Fruit fly (Drosophila melanogaster) whole organism, embryonic: Measurements from ENCODE around the gene fend.

Source experiments
- C15 ChIP-seq: fragments of 200-800 bp; sonication (Bioruptor generic); IDR thresholded peaks from 3 replicates; pipeline ENCODE4 v1.3.6; 2022; ENCODE audit warnings: missing biosample characterization, missing genetic modification characterization
- CG10543 ChIP-seq: fragments of 200-800 bp; sonication (Bioruptor generic); optimal IDR thresholded peaks from 3 replicates; lab custom pipeline; 2017; ENCODE audit warnings: missing biosample characterization, mild to moderate bottlenecking, missing genetic modification characterization, moderate library complexity
- CG12236 ChIP-seq: fragments of 200-800 bp; sonication (Bioruptor generic); optimal IDR thresholded peaks from 2 replicates; lab custom pipeline; 2016; ENCODE audit warnings: missing biosample characterization, missing genetic modification characterization
- CG15601 ChIP-seq: fragments of 200-800 bp; sonication (Bioruptor generic); optimal IDR thresholded peaks from 3 replicates; lab custom pipeline; 2019; ENCODE audit warnings: missing biosample characterization, mild to moderate bottlenecking, missing genetic modification characterization, moderate library complexity
- CG15696 ChIP-seq: fragments of 200-800 bp; sonication (Bioruptor generic); optimal IDR thresholded peaks from 2 replicates; lab custom pipeline; 2019; ENCODE audit warnings: missing biosample characterization, mild to moderate bottlenecking, missing genetic modification characterization, moderate library complexity
- CG18764 ChIP-seq: fragments of 200-800 bp; sonication (Bioruptor generic); optimal IDR thresholded peaks from 3 replicates; lab custom pipeline; 2016; ENCODE audit warnings: missing biosample characterization, missing genetic modification characterization
- CG2889 ChIP-seq: fragments of 200-800 bp; sonication (Bioruptor generic); IDR thresholded peaks from 3 replicates; pipeline ENCODE4 v1.3.6; 2022; ENCODE audit warnings: missing biosample characterization, missing genetic modification characterization
- CG32532 ChIP-seq: fragments of 200-800 bp; sonication (Bioruptor generic); IDR thresholded peaks from 2 replicates; pipeline ENCODE4 v1.3.6; 2022; ENCODE audit warnings: missing biosample characterization, missing genetic modification characterization
- CG4328 ChIP-seq: fragments of 200-800 bp; sonication (Bioruptor generic); optimal IDR thresholded peaks from 3 replicates; lab custom pipeline; 2017; ENCODE audit warnings: missing biosample characterization, missing genetic modification reagents, missing genetic modification characterization
- CG43689 ChIP-seq: fragments of 200-800 bp; sonication (Bioruptor generic); IDR thresholded peaks from 2 replicates; pipeline ENCODE4 v1.3.6; 2022; ENCODE audit warnings: missing biosample characterization, missing genetic modification characterization
- CG4730 ChIP-seq: fragments of 200-800 bp; sonication (Bioruptor generic); IDR thresholded peaks from 2 replicates; pipeline ENCODE4 v1.3.6; 2022; ENCODE audit warnings: missing biosample characterization, missing genetic modification characterization
- CG6791 ChIP-seq: fragments of 200-800 bp; sonication (Bioruptor generic); IDR thresholded peaks from 3 replicates; pipeline ENCODE4 v1.3.6; 2022; ENCODE audit warnings: missing biosample characterization, missing genetic modification characterization; ENCODE audit not compliant: partially characterized antibody
- CG7357 ChIP-seq: fragments of 200-800 bp; sonication (Bioruptor generic); IDR thresholded peaks from 3 replicates; pipeline ENCODE4 v1.3.6; 2022; ENCODE audit warnings: missing biosample characterization, missing genetic modification characterization
- CG8290 ChIP-seq, 3 experiments: fragments of 200-800 bp; sonication (Bioruptor generic); optimal IDR thresholded peaks; 2 replicates each; lab custom pipeline; 2016 to 2019; ENCODE audit warnings: missing biosample characterization in 3 of 3, missing genetic modification characterization in 3 of 3, mild to moderate bottlenecking in 2 of 3, moderate library complexity in 1 of 3
- D19B ChIP-seq: fragments of 200-800 bp; sonication (Bioruptor generic); optimal IDR thresholded peaks from 2 replicates; lab custom pipeline; 2017; ENCODE audit warnings: missing biosample characterization, mild to moderate bottlenecking, missing genetic modification characterization
- Deaf1 ChIP-seq: fragments of 200-800 bp; optimal IDR thresholded peaks from 3 replicates; lab custom pipeline; 2019; ENCODE audit warnings: missing biosample characterization, mild to moderate bottlenecking, missing genetic modification characterization, moderate library complexity
- Dek ChIP-seq: fragments of 200-800 bp; sonication (Bioruptor generic); optimal IDR thresholded peaks from 3 replicates; lab custom pipeline; 2019; ENCODE audit warnings: missing biosample characterization, mild to moderate bottlenecking, missing genetic modification characterization, moderate library complexity
- Gsc ChIP-seq: fragments of 200-800 bp; sonication (Bioruptor generic); IDR thresholded peaks from 2 replicates; pipeline ENCODE4 v1.3.6; 2022; ENCODE audit warnings: missing biosample characterization, missing genetic modification characterization
- HHEX ChIP-seq: fragments of 200-800 bp; sonication (Bioruptor generic); optimal IDR thresholded peaks from 3 replicates; lab custom pipeline; 2017; ENCODE audit warnings: missing biosample characterization, mild to moderate bottlenecking, missing genetic modification characterization, missing genetic modification reagents
- Hey ChIP-seq: fragments of 200-800 bp; sonication (Bioruptor generic); optimal IDR thresholded peaks from 3 replicates; lab custom pipeline; 2018; ENCODE audit warnings: missing biosample characterization, mild to moderate bottlenecking, missing genetic modification characterization
- HmgD ChIP-seq: fragments of 200-800 bp; sonication (Bioruptor generic); optimal IDR thresholded peaks from 3 replicates; lab custom pipeline; 2016; ENCODE audit warnings: missing biosample characterization, missing genetic modification characterization
- Jarid2 ChIP-seq: fragments of 200-800 bp; sonication (Bioruptor generic); optimal IDR thresholded peaks from 3 replicates; lab custom pipeline; 2017; ENCODE audit warnings: mild to moderate bottlenecking, missing biosample characterization, missing genetic modification reagents, missing genetic modification characterization
- Ravus ChIP-seq: fragments of 200-800 bp; sonication (Bioruptor generic); IDR thresholded peaks from 2 replicates; pipeline ENCODE4 v1.3.6; 2022; ENCODE audit warnings: missing biosample characterization, missing genetic modification characterization
- Scr ChIP-seq: fragments of 200-800 bp; sonication (Bioruptor generic); IDR thresholded peaks from 2 replicates; pipeline ENCODE4 v1.3.6; 2022; ENCODE audit warnings: missing biosample characterization, missing genetic modification characterization; ENCODE audit not compliant: partially characterized antibody
- Sin3A ChIP-seq: fragments of >200 bp; optimal IDR thresholded peaks from 2 replicates; lab custom pipeline; 2018
- Sox100B ChIP-seq: fragments of 200-800 bp; sonication (Bioruptor generic); optimal IDR thresholded peaks from 3 replicates; lab custom pipeline; 2018; ENCODE audit warnings: missing biosample characterization, mild to moderate bottlenecking, missing genetic modification characterization
- TFAM ChIP-seq: fragments of 200-800 bp; sonication (Bioruptor generic); optimal IDR thresholded peaks from 2 replicates; lab custom pipeline; 2017; ENCODE audit warnings: missing biosample characterization, missing genetic modification characterization, inconsistent platforms
- Taf1 ChIP-seq: fragments of 200-800 bp; sonication (Bioruptor generic); IDR thresholded peaks from 2 replicates; pipeline ENCODE4 v1.3.6; 2022; ENCODE audit warnings: missing biosample characterization, missing genetic modification characterization
- amos ChIP-seq: fragments of 200-800 bp; sonication (Bioruptor generic); IDR thresholded peaks from 2 replicates; pipeline ENCODE4 v1.3.6; 2022; ENCODE audit warnings: missing biosample characterization, missing genetic modification characterization; ENCODE audit not compliant: partially characterized antibody
- cg ChIP-seq: fragments of 200-800 bp; sonication (Bioruptor generic); optimal IDR thresholded peaks from 3 replicates; lab custom pipeline; 2019; ENCODE audit warnings: missing biosample characterization, mild to moderate bottlenecking, missing genetic modification characterization, moderate library complexity
- danr ChIP-seq: fragments of 200-800 bp; sonication (Bioruptor generic); IDR thresholded peaks from 2 replicates; pipeline ENCODE4 v1.3.6; 2022; ENCODE audit warnings: missing biosample characterization, missing genetic modification characterization
- disco-r ChIP-seq: fragments of 200-800 bp; sonication (Bioruptor generic); optimal IDR thresholded peaks from 2 replicates; lab custom pipeline; 2016; ENCODE audit warnings: missing biosample characterization, missing genetic modification characterization
- dysf ChIP-seq: fragments of 200-800 bp; sonication (Bioruptor generic); IDR thresholded peaks from 3 replicates; pipeline ENCODE4 v1.3.6; 2022; ENCODE audit warnings: missing biosample characterization, missing genetic modification characterization
- fd96Cb ChIP-seq: fragments of 200-800 bp; sonication (Bioruptor generic); optimal IDR thresholded peaks from 2 replicates; lab custom pipeline; 2018; ENCODE audit warnings: missing biosample characterization, mild to moderate bottlenecking, missing genetic modification characterization, moderate library complexity
- fru ChIP-seq: fragments of >200 bp; optimal IDR thresholded peaks from 2 replicates; lab custom pipeline; 2017
- gcm ChIP-seq: fragments of 200-800 bp; sonication (Bioruptor generic); optimal IDR thresholded peaks from 2 replicates; lab custom pipeline; 2019; ENCODE audit warnings: missing biosample characterization, mild to moderate bottlenecking, missing genetic modification characterization, moderate library complexity
- gro ChIP-seq: fragments of 200-800 bp; sonication (Bioruptor generic); optimal IDR thresholded peaks from 2 replicates; lab custom pipeline; 2016; ENCODE audit warnings: missing biosample characterization, missing genetic modification characterization
- h ChIP-seq: fragments of >200 bp; optimal IDR thresholded peaks from 2 replicates; lab custom pipeline; 2017
- jumu ChIP-seq: fragments of 200-800 bp; sonication (Bioruptor generic); optimal IDR thresholded peaks from 3 replicates; lab custom pipeline; 2016; ENCODE audit warnings: missing biosample characterization, missing genetic modification characterization
- lab ChIP-seq: fragments of 200-800 bp; sonication (Bioruptor generic); optimal IDR thresholded peaks from 3 replicates; lab custom pipeline; 2017; ENCODE audit warnings: missing biosample characterization, missing genetic modification characterization, mild to moderate bottlenecking, moderate library complexity, missing genetic modification reagents
- luna ChIP-seq: fragments of 200-800 bp; sonication (Bioruptor generic); optimal IDR thresholded peaks from 2 replicates; lab custom pipeline; 2016; ENCODE audit warnings: missing biosample characterization, missing genetic modification characterization
- nerfin-2 ChIP-seq: fragments of 200-800 bp; sonication (Bioruptor generic); IDR thresholded peaks from 2 replicates; pipeline ENCODE4 v1.3.6; 2022; ENCODE audit warnings: missing biosample characterization, missing genetic modification characterization; ENCODE audit not compliant: partially characterized antibody
- nom ChIP-seq: fragments of 200-800 bp; sonication (Bioruptor generic); optimal IDR thresholded peaks from 2 replicates; lab custom pipeline; 2017; ENCODE audit warnings: missing biosample characterization, missing genetic modification characterization, mild to moderate bottlenecking, moderate library complexity, missing genetic modification reagents
- onecut ChIP-seq: fragments of 200-800 bp; sonication (Bioruptor generic); IDR thresholded peaks from 2 replicates; pipeline ENCODE4 v1.3.6; 2022; ENCODE audit warnings: missing biosample characterization, missing genetic modification characterization
- pros ChIP-seq: fragments of 200-800 bp; sonication (Bioruptor generic); optimal IDR thresholded peaks from 3 replicates; lab custom pipeline; 2019; ENCODE audit warnings: missing biosample characterization, mild to moderate bottlenecking, missing genetic modification characterization, moderate library complexity
- pum ChIP-seq: fragments of 200-800 bp; sonication (Bioruptor generic); optimal IDR thresholded peaks from 2 replicates; lab custom pipeline; 2016; ENCODE audit warnings: missing biosample characterization, missing genetic modification characterization
- sr ChIP-seq: fragments of 200-800 bp; sonication (Bioruptor generic); IDR thresholded peaks from 3 replicates; pipeline ENCODE4 v1.3.6; 2022; ENCODE audit warnings: missing biosample characterization, missing genetic modification characterization
- twi ChIP-seq: fragments of 200-800 bp; optimal IDR thresholded peaks from 2 replicates; lab custom pipeline; 2019; ENCODE audit warnings: missing biosample characterization, mild to moderate bottlenecking, missing genetic modification characterization, moderate library complexity
- wek ChIP-seq: fragments of 200-800 bp; sonication (Bioruptor generic); optimal IDR thresholded peaks from 3 replicates; lab custom pipeline; 2018; ENCODE audit warnings: missing biosample characterization, mild to moderate bottlenecking, missing genetic modification characterization, moderate library complexity
- wor ChIP-seq: fragments of 200-800 bp; sonication (Bioruptor generic); IDR thresholded peaks from 2 replicates; pipeline ENCODE4 v1.3.6; 2022; ENCODE audit warnings: missing biosample characterization, missing genetic modification characterization

The fend gene

dm6 chrX:9136776-9137550 lies 2.1 kb upstream of the fend start (continued):
- TF ChIP-seq Hey (tag; lab: Kevin White, UChicago) (no peak), D19B (GFP tag; lab: Kevin White, UChicago) (no peak), Gsc (GFP tag; lab: Robert Waterston, UW) (no peak), Ravus (GFP tag; lab: Robert Waterston, UW) (no peak), gro (no peak), danr (no peak), Scr (GFP tag; lab: Robert Waterston, UW) (no peak), dysf (GFP tag; lab: Robert Waterston, UW) (peak; percentile 71), h (no peak), CG18764 (GFP tag; lab: Kevin White, UChicago) (peak; percentile 9), TFAM (GFP tag; lab: Kevin White, UChicago) (no peak), disco-r (no peak), CG15696 (tag; lab: Kevin White, UChicago) (peak; percentile 21), Sox100B (GFP tag; lab: Kevin White, UChicago) (peak; percentile 16), wor (GFP tag; lab: Robert Waterston, UW) (no peak), HmgD (no peak), CG6791 (GFP tag; lab: Robert Waterston, UW) (no peak), Deaf1 (tag; lab: Kevin White, UChicago) (peak; percentile 11), wek (GFP tag; lab: Kevin White, UChicago) (peak; percentile 26), CG4730 (GFP tag; lab: Robert Waterston, UW) (peak; percentile 38; the same call in 1 of the 2 replicates), CG10543 (GFP tag; lab: Kevin White, UChicago) (no peak), Sin3A (lab: Kevin White, UChicago) (no peak), cg (GFP tag; lab: Kevin White, UChicago) (no peak), sr (GFP tag; lab: Robert Waterston, UW) (no peak), Jarid2 (no peak), CG4328 (no peak), nerfin-2 (GFP tag; lab: Robert Waterston, UW) (no peak), nom (GFP tag; lab: Kevin White, UChicago) (no peak), CG15601 (no peak), fd96Cb (tag; lab: Kevin White, UChicago) (peak; percentile 35), pum (GFP tag; lab: Kevin White, UChicago) (peak; percentile 38), Taf1 (GFP tag; lab: Robert Waterston, UW) (no peak), pros (GFP tag; lab: Kevin White, UChicago) (no peak), CG2889 (no peak), CG32532 (peak; percentile 26; the same call in 1 of the 2 replicates), CG12236 (GFP tag; lab: Kevin White, UChicago) (peak; percentile 26), amos (GFP tag; lab: Robert Waterston, UW) (no peak), lab (GFP tag; lab: Kevin White, UChicago) (peak; percentile 45), twi (no peak), jumu (GFP tag; lab: Kevin White, UChicago) (peak; percentile 24), luna (GFP tag; lab: Kevin White, UChicago) (no peak), onecut (peak; percentile 31; the same call in 1 of the 2 replicates), fru (lab: Kevin White, UChicago) (no peak), gcm (peak; percentile 38), CG7357 (GFP tag; lab: Robert Waterston, UW) (no peak), HHEX (GFP tag; lab: Kevin White, UChicago) (peak; percentile 34), Dek (tag; lab: Kevin White, UChicago) (peak; percentile 2), CG43689 (GFP tag; lab: Robert Waterston, UW) (no peak), CG8290 (GFP tag; optimal IDR thresholded peaks at IDR 0.05; lab: Kevin White, UChicago) (no peak), CG8290 (tag; optimal IDR thresholded peaks at IDR 0.05; lab: Kevin White, UChicago) (no peak), C15 (GFP tag; lab: Robert Waterston, UW) (no peak)
